Fruit fly (Drosophila melanogaster) whole organism, embryonic: ENCODE results near the gene Ptp10D.

ENCODE experiments used
- CG12071 ChIP-seq: fragments of 200-800 bp; sonication (Bioruptor generic); optimal IDR thresholded peaks from 3 replicates; lab custom pipeline; 2018; ENCODE audit warnings: missing biosample characterization, mild to moderate bottlenecking, missing genetic modification characterization
- CG15696 ChIP-seq: fragments of 200-800 bp; sonication (Bioruptor generic); optimal IDR thresholded peaks from 2 replicates; lab custom pipeline; 2019; ENCODE audit warnings: missing biosample characterization, mild to moderate bottlenecking, missing genetic modification characterization, moderate library complexity
- CG1603 ChIP-seq: fragments of 200-800 bp; sonication (Bioruptor generic); optimal IDR thresholded peaks from 2 replicates; lab custom pipeline; 2019; ENCODE audit warnings: missing biosample characterization, mild to moderate bottlenecking, missing genetic modification characterization, moderate library complexity
- CG16815 ChIP-seq: fragments of 200-800 bp; sonication (Bioruptor generic); optimal IDR thresholded peaks from 3 replicates; lab custom pipeline; 2017; ENCODE audit warnings: missing biosample characterization, mild to moderate bottlenecking, missing genetic modification characterization
- CG3838 ChIP-seq: fragments of 200-800 bp; sonication (Bioruptor generic); optimal IDR thresholded peaks from 3 replicates; lab custom pipeline; 2016; ENCODE audit warnings: missing biosample characterization, missing genetic modification characterization
- CG8478 ChIP-seq: fragments of >200 bp; optimal IDR thresholded peaks from 2 replicates; lab custom pipeline; 2018
- E2f1 ChIP-seq: fragments of 200-800 bp; sonication (Bioruptor generic); IDR thresholded peaks from 2 replicates; pipeline ENCODE4 v1.3.6; 2022; ENCODE audit warnings: missing biosample characterization, missing genetic modification characterization
- Elba2 ChIP-seq: fragments of 200-800 bp; sonication (Bioruptor generic); optimal IDR thresholded peaks from 3 replicates; lab custom pipeline; 2016; ENCODE audit warnings: missing biosample characterization, missing genetic modification characterization
- mld ChIP-seq: fragments of 200-800 bp; sonication (Bioruptor generic); IDR thresholded peaks from 3 replicates; pipeline ENCODE4 v1.3.6; 2022; ENCODE audit warnings: missing biosample characterization, missing genetic modification characterization; ENCODE audit not compliant: partially characterized antibody
- ro ChIP-seq: fragments of 200-800 bp; sonication (Bioruptor generic); IDR thresholded peaks from 2 replicates; pipeline ENCODE4 v1.3.6; 2022; ENCODE audit warnings: missing biosample characterization, missing genetic modification characterization

- no peak for TF ChIP-seq ro
- no peak for TF ChIP-seq CG1603 (tag; lab: Kevin White, UChicago)
- TF ChIP-seq CG12071: no peak
- no peak for TF ChIP-seq E2f1 (GFP tag; lab: Robert Waterston, UW)
- no peak for TF ChIP-seq Elba2 (GFP tag; lab: Kevin White, UChicago)
- TF ChIP-seq mld: no peak
- no peak for TF ChIP-seq CG16815 (GFP tag; lab: Kevin White, UChicago)
- no peak for TF ChIP-seq CG3838 (GFP tag; lab: Kevin White, UChicago)
- TF ChIP-seq CG15696: no peak
- TF ChIP-seq CG8478: no peak
Observed at dm6 chrX:11659634-11660033, 37.8 kb downstream of the Ptp10D start.
